Worm (Caenorhabditis elegans): ENCODE results near the gene dpy-19.

DNA sequence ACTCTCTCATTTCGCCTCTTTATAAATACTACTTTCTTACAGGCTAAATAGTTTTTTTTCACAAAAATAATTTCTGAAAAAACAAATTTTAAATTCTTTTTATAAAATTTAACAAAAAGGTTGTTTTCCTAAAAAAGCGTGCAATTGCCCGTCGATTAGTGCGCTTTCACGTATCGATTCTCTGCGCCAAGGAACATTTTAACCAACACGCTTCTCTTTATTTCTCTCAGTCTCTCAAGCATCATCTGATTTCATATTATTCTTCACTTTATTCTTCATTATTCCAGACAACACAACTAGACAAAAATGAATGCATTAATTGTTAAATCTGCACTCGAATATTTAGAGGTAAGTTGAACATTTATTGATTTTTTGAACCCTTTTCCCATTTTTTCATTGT lies 22.4 kb upstream of the dpy-19 start, which contains the start of gene B0303.4:
- TF ChIP-seq ceh-45 (GFP tag; IDR thresholded peaks at IDR 0.05) (no peak), elt-4 (tag; optimal IDR thresholded peaks at IDR 0.05) (no peak), ceh-9 (tag; optimal IDR thresholded peaks at IDR 0.05) (no peak), npax-4 (tag; optimal IDR thresholded peaks at IDR 0.05) (no peak), tbx-2 (tag; optimal IDR thresholded peaks at IDR 0.05) (no peak), sox-4 (tag; optimal IDR thresholded peaks at IDR 0.05) (no peak), mec-3 (tag; optimal IDR thresholded peaks at IDR 0.05; ENCODE audit: borderline replicate concordance) (no peak), unc-86 (tag; optimal IDR thresholded peaks at IDR 0.05) (no peak), ceh-34 (tag; optimal IDR thresholded peaks at IDR 0.05) (no peak), F13H6.1 (tag; optimal IDR thresholded peaks at IDR 0.05) (no peak)

Data from whole organism, late embryonic.